Worm (Caenorhabditis elegans) whole organism, L1 larva: ENCODE data around the gene bus-17.

Source experiments
- C04F5.9 ChIP-seq: sonication (generic microtip); optimal IDR thresholded peaks from 2 replicates; lab custom pipeline; 2016; ENCODE audit warnings: missing genetic modification characterization, missing compliant biosample characterization
- C34B4.2 ChIP-seq: sonication (generic microtip); optimal IDR thresholded peaks from 2 replicates; lab custom pipeline; 2017; ENCODE audit warnings: mild to moderate bottlenecking, missing genetic modification characterization, missing compliant biosample characterization
- F16B12.6 ChIP-seq: fragments of 150-350 bp; optimal IDR thresholded peaks from 2 replicates; lab custom pipeline; 2014; ENCODE audit warnings: missing biosample characterization, missing genetic modification characterization
- aly-2 ChIP-seq: fragments of 150-350 bp; optimal IDR thresholded peaks from 2 replicates; lab custom pipeline; 2014; ENCODE audit warnings: missing biosample characterization, missing genetic modification characterization
- blmp-1 ChIP-seq: fragments of 150-350 bp; optimal IDR thresholded peaks from 2 replicates; lab custom pipeline; 2014; ENCODE audit warnings: missing biosample characterization, missing genetic modification characterization
- ceh-8 ChIP-seq: fragments of 200-800 bp; sonication (Bioruptor generic); optimal IDR thresholded peaks from 2 replicates; lab custom pipeline; 2018; ENCODE audit warnings: mild to moderate bottlenecking, missing genetic modification characterization, moderate library complexity, missing compliant biosample characterization
- ceh-90 ChIP-seq: sonication (generic microtip); optimal IDR thresholded peaks from 2 replicates; lab custom pipeline; 2016; ENCODE audit warnings: missing genetic modification characterization, missing compliant biosample characterization
- efl-1 ChIP-seq, 4 experiments: fragments of 150-350 bp; optimal IDR thresholded peaks in 3 of 4; peaks in 1 of 4; 1 replicate in 1 of 4; 2 replicates in 3 of 4; lab custom pipeline; 2014; ENCODE audit warnings: missing biosample characterization in 2 of 4, missing genetic modification characterization in 2 of 4, missing genetic modification reagents in 2 of 4
- egl-27 ChIP-seq, 2 experiments: fragments of 150-350 bp in 1 of 2; sonication (generic microtip); optimal IDR thresholded peaks; 3 replicates each; lab custom pipeline; 2017 to 2018; ENCODE audit warnings: missing biosample characterization in 2 of 2, missing genetic modification characterization in 2 of 2, missing genetic modification reagents in 2 of 2
- elt-2 ChIP-seq: sonication (generic microtip); optimal IDR thresholded peaks from 2 replicates; lab custom pipeline; 2016; ENCODE audit warnings: missing genetic modification characterization, mild to moderate bottlenecking, inconsistent platforms, missing compliant biosample characterization, missing genetic modification reagents
- elt-3 ChIP-seq, 6 experiments: fragments of 150-350 bp in 1 of 6; sonication (generic microtip); optimal IDR thresholded peaks; 2 replicates each; lab custom pipeline; 2017 to 2018; ENCODE audit warnings: missing biosample characterization in 6 of 6, missing genetic modification characterization in 6 of 6, inconsistent platforms in 1 of 6
- ets-5 ChIP-seq: fragments of 200-800 bp; sonication (Bioruptor generic); IDR thresholded peaks from 2 replicates; pipeline ENCODE4 v1.3.6; 2022; ENCODE audit warnings: missing genetic modification characterization, missing compliant biosample characterization
- fkh-10 ChIP-seq: sonication (generic microtip); optimal IDR thresholded peaks from 2 replicates; lab custom pipeline; 2017; ENCODE audit warnings: missing biosample characterization, missing genetic modification reagents, missing genetic modification characterization
- fos-1 ChIP-seq: fragments of 150-350 bp; optimal IDR thresholded peaks from 2 replicates; lab custom pipeline; 2014; ENCODE audit warnings: missing biosample characterization, missing genetic modification characterization
- hlh-4 ChIP-seq: sonication (generic microtip); optimal IDR thresholded peaks from 2 replicates; lab custom pipeline; 2016; ENCODE audit warnings: mild to moderate bottlenecking, missing genetic modification characterization, missing compliant biosample characterization
- isw-1 ChIP-seq: fragments of 200-800 bp; sonication (Bioruptor generic); IDR thresholded peaks from 2 replicates; pipeline ENCODE4 v1.3.6; 2022; ENCODE audit warnings: missing genetic modification characterization, missing compliant biosample characterization
- lin-14 ChIP-seq: fragments of 200-800 bp; sonication (Bioruptor generic); optimal IDR thresholded peaks from 2 replicates; lab custom pipeline; 2018; ENCODE audit warnings: mild to moderate bottlenecking, missing genetic modification characterization, moderate library complexity, missing compliant biosample characterization
- mep-1 ChIP-seq: fragments of 150-350 bp; optimal IDR thresholded peaks from 2 replicates; lab custom pipeline; 2014; ENCODE audit warnings: missing biosample characterization, missing genetic modification characterization
- nhr-11 ChIP-seq: fragments of 150-350 bp; optimal IDR thresholded peaks from 2 replicates; lab custom pipeline; 2014; ENCODE audit warnings: missing biosample characterization, missing genetic modification characterization
- nhr-237 ChIP-seq: fragments of 150-350 bp; optimal IDR thresholded peaks from 2 replicates; lab custom pipeline; 2014; ENCODE audit warnings: missing biosample characterization, missing genetic modification characterization
- nhr-28 ChIP-seq: fragments of 150-350 bp; optimal IDR thresholded peaks from 2 replicates; lab custom pipeline; 2014; ENCODE audit warnings: missing biosample characterization, missing genetic modification characterization
- nhr-85 ChIP-seq: sonication (generic microtip); peaks from one replicate; lab custom pipeline; 2016; ENCODE audit warnings: missing genetic modification characterization, inconsistent platforms, missing compliant biosample characterization
- pax-3 ChIP-seq: fragments of 200-800 bp; sonication (Bioruptor generic); optimal IDR thresholded peaks from 2 replicates; lab custom pipeline; 2018; ENCODE audit warnings: mild to moderate bottlenecking, missing genetic modification characterization, moderate library complexity, missing compliant biosample characterization
- pqm-1 ChIP-seq: sonication (generic microtip); optimal IDR thresholded peaks from 3 replicates; lab custom pipeline; 2017; ENCODE audit warnings: missing biosample characterization, missing genetic modification characterization
- rnt-1 ChIP-seq: sonication (generic microtip); optimal IDR thresholded peaks from 2 replicates; lab custom pipeline; 2016; ENCODE audit warnings: mild to moderate bottlenecking, missing genetic modification characterization, moderate library complexity, missing compliant biosample characterization
- snpc-4 ChIP-seq: fragments of 150-350 bp; optimal IDR thresholded peaks from 2 replicates; lab custom pipeline; 2014; ENCODE audit warnings: missing biosample characterization, missing genetic modification characterization
- snu-23 ChIP-seq: sonication (generic microtip); optimal IDR thresholded peaks from 2 replicates; lab custom pipeline; 2016; ENCODE audit warnings: missing genetic modification characterization, missing compliant biosample characterization
- sup-37 ChIP-seq: fragments of 200-800 bp; sonication (Bioruptor generic); optimal IDR thresholded peaks from 2 replicates; lab custom pipeline; 2018; ENCODE audit warnings: mild to moderate bottlenecking, missing genetic modification characterization, missing compliant biosample characterization
- tbx-2 ChIP-seq: sonication (generic microtip); optimal IDR thresholded peaks from 2 replicates; lab custom pipeline; 2016; ENCODE audit warnings: missing genetic modification characterization, missing compliant biosample characterization
- tlp-1 ChIP-seq: fragments of 150-350 bp; optimal IDR thresholded peaks from 2 replicates; lab custom pipeline; 2014; ENCODE audit warnings: missing biosample characterization, missing genetic modification characterization
- unc-130 ChIP-seq: fragments of 150-350 bp; optimal IDR thresholded peaks from 2 replicates; lab custom pipeline; 2017; ENCODE audit warnings: missing biosample characterization, missing genetic modification characterization, inconsistent platforms
- unc-30 ChIP-seq: sonication (generic microtip); optimal IDR thresholded peaks from 2 replicates; lab custom pipeline; 2017; ENCODE audit warnings: missing biosample characterization, missing genetic modification characterization
- unc-62 ChIP-seq: fragments of 150-350 bp; optimal IDR thresholded peaks from 2 replicates; lab custom pipeline; 2014; ENCODE audit warnings: missing biosample characterization, missing genetic modification reagents, missing genetic modification characterization
- unc-86 ChIP-seq: sonication (generic microtip); optimal IDR thresholded peaks from 2 replicates; lab custom pipeline; 2016; ENCODE audit warnings: missing genetic modification characterization, missing compliant biosample characterization
- xbp-1 ChIP-seq: sonication (generic microtip); optimal IDR thresholded peaks from 2 replicates; lab custom pipeline; 2016; ENCODE audit warnings: missing genetic modification characterization, missing compliant biosample characterization
- ztf-11 ChIP-seq, 2 experiments: sonication (generic microtip); optimal IDR thresholded peaks; 2 replicates each; lab custom pipeline; 2016 to 2017; ENCODE audit warnings: missing genetic modification characterization in 2 of 2, missing biosample characterization in 1 of 2, missing compliant biosample characterization in 1 of 2

The bus-17 gene

DNA sequence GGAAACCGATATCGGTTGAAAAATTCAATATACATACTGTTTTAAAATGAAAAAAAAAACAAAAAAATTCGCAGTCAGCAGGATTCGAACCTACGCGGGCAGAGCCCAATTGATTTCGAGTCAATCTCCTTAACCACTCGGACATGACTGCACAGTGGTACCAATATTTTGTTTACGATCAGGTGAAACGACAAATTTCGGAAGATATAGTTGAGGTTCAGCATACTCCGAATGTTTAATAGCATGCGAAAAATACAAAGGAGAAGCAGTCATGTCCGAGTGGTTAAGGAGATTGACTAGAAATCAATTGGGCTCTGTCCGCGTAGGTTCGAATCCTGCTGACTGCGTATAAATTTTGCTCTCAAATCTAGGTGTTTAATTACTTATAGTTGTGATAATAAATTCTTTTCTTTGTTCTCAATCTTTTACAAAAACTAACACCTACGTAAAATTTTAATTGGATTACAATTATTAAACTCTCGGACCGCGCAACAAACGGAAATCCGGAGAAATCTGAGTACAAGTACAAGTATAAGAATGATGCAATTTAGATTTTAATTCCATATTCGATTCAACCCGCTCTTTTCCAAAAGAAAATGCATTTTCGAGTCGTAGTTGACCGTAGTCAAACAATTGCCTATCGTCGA lies 7.2 kb upstream of the bus-17 start, which contains the start of gene Y7A5A.13:
Gene Y7A5A.13, plus strand, starts transcription at position 597 of the 647 bp plus-strand sequence.
- no peak for TF ChIP-seq pqm-1 (tag; lab: Kevin White, UChicago)
- no peak for TF ChIP-seq F16B12.6
- TF ChIP-seq, all 84 proteins: peak for 0

DNA sequence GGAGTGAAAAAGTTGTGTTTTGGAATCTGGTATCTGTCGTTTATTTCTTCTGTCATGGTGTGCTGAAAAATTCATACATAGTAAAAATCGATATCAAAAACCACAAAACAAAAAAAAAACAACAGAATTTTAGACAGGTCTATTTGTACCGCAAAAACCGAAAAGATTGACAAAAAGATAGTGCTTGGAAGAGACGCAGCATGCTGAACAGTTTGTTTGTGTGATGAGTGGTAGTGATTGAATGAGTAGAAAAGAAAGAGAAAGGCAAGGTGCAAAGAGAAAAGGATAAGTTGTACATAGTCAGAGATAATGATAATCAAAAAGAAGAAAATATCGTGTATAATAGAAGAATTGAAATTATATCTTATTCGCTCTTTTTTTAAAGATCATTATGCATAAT lies 6.5 kb upstream of the bus-17 start, which contains the start of gene Y7A5A.2:
Gene Y7A5A.2, minus strand, starts transcription at position 62 of the 400 bp plus-strand sequence.
- no peak for TF ChIP-seq tlp-1 (tag; lab: Kevin White, UChicago)
- no peak for TF ChIP-seq nhr-85 (tag; lab: Kevin White, UChicago)
- no peak for TF ChIP-seq pax-3 (tag; lab: Kevin White, UChicago)
- TF ChIP-seq nhr-237 (tag; lab: Kevin White, UChicago): no peak
- TF ChIP-seq isw-1 (GFP tag; lab: Robert Waterston, UW): no peak
- no peak for TF ChIP-seq mep-1 (tag; lab: Kevin White, UChicago)
- peak in 1 of 6 experiments; percentile 12 for TF ChIP-seq elt-3 (tag; optimal IDR thresholded peaks at IDR 0.05; lab: Kevin White, UChicago)
- TF ChIP-seq blmp-1 (tag; lab: Kevin White, UChicago): peak; percentile 87
- TF ChIP-seq C34B4.2 (tag; lab: Kevin White, UChicago): no peak
- no peak for TF ChIP-seq ceh-90 (tag; lab: Kevin White, UChicago)
- no peak for TF ChIP-seq ceh-8 (GFP tag; lab: Kevin White, UChicago)
- TF ChIP-seq rnt-1 (tag; lab: Kevin White, UChicago): peak; percentile 14
- TF ChIP-seq tbx-2 (tag; lab: Kevin White, UChicago): no peak
- no peak for TF ChIP-seq unc-86 (tag; lab: Kevin White, UChicago)
- peak; percentile 5 for TF ChIP-seq unc-130 (tag; lab: Kevin White, UChicago)
- no peak for TF ChIP-seq ztf-11 (tag; optimal IDR thresholded peaks at IDR 0.05; lab: Kevin White, UChicago)
- TF ChIP-seq lin-14 (GFP tag; lab: Kevin White, UChicago): peak; percentile 21
- TF ChIP-seq hlh-4 (tag; lab: Kevin White, UChicago): no peak
- no peak for TF ChIP-seq sup-37 (GFP tag; lab: Kevin White, UChicago)
- no peak for TF ChIP-seq nhr-28 (tag; lab: Kevin White, UChicago)
- no peak for TF ChIP-seq efl-1 (optimal IDR thresholded peaks at IDR 0.05; lab: Kevin White, UChicago)
- no peak for TF ChIP-seq efl-1 (GFP tag; optimal IDR thresholded peaks at IDR 0.05 in 1 of 2; lab: Kevin White, UChicago)
- TF ChIP-seq fos-1: no peak
- no peak for TF ChIP-seq fkh-10 (GFP tag; lab: Kevin White, UChicago)
- TF ChIP-seq xbp-1: no peak
- TF ChIP-seq unc-62 (GFP tag; lab: Kevin White, UChicago): no peak
- peak; percentile 1 for TF ChIP-seq snu-23 (GFP tag; lab: Kevin White, UChicago)
- TF ChIP-seq unc-30 (tag; lab: Kevin White, UChicago): no peak
- TF ChIP-seq egl-27 (tag; optimal IDR thresholded peaks at IDR 0.05; lab: Kevin White, UChicago): no peak
- no peak for TF ChIP-seq aly-2 (tag; lab: Kevin White, UChicago)
- no peak for TF ChIP-seq ets-5 (GFP tag; lab: Robert Waterston, UW)
- TF ChIP-seq nhr-11 (tag; lab: Kevin White, UChicago): no peak

DNA sequence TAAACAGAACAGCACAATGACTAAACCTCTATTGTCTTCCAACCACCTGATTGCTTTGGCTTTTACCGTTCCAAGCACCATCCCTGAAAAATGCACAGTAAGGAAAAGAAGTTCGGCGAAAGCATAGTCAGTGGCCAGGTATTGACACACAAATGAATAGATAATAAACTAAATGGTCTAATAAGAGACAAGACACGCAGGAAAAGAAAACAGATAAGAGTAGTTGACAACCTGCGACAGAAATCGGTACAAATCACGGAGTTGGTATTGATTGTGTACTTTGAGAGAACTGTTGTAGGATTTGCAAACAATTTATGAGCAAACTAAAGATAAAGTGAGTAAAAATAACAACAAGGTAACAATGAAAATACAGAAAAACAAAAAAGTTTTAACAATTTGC lies 5.3 kb upstream of the bus-17 start, which contains the start of gene Y7A5A.1:
Gene Y7A5A.1, minus strand, starts transcription at position 83 of the 400 bp plus-strand sequence.
- TF ChIP-seq elt-2 (tag; lab: Kevin White, UChicago) (peak; percentile 26), C04F5.9 (tag; lab: Kevin White, UChicago) (no peak), aly-2 (tag; lab: Kevin White, UChicago) (no peak), blmp-1 (tag; lab: Kevin White, UChicago) (peak; percentile 1), fkh-10 (GFP tag; lab: Kevin White, UChicago) (no peak), C34B4.2 (tag; lab: Kevin White, UChicago) (no peak)
- TF ChIP-seq, all 84 proteins: peak for 2

DNA sequence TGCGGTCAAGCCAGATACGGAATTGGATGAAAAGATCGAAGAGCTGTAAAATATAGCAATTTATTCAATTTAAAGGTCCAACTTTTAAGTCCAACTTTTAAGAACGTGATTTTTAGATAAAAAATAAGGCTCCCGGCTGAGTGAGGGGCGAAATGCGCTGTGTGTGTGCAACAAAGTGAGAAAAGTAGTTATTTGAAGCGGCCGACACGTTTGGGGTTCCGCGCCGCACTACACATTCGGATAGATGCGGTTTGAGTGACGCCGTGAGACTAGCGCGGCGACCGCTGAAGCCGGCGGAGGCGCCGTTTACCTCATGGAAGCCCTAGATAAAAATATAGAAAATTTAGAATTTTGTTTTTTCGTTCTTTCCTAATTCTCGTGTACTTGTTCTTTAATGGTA lies 4.6 kb upstream of the bus-17 start:
- TF ChIP-seq snpc-4 (peak; percentile 36), blmp-1 (tag; lab: Kevin White, UChicago) (no peak)
